Worm (Caenorhabditis elegans) whole organism, mixed stage, embryonic: Measurements from ENCODE around the gene rbg-1.

Source experiments
- elt-1 ChIP-seq: sonication (generic microtip); optimal IDR thresholded peaks from 2 replicates; lab custom pipeline; 2017; ENCODE audit warnings: missing genetic modification characterization, mild to moderate bottlenecking, missing compliant biosample characterization, antibody characterized with exemption, moderate library complexity, borderline replicate concordance; ENCODE audit not compliant: insufficient read depth
- flh-1 ChIP-seq: fragments of 200-800 bp; sonication (Bioruptor generic); optimal IDR thresholded peaks from 2 replicates; lab custom pipeline; 2018; ENCODE audit warnings: mild to moderate bottlenecking, missing genetic modification characterization, moderate library complexity, missing compliant biosample characterization
- lin-13 ChIP-seq: fragments of 150-350 bp; optimal IDR thresholded peaks from 2 replicates; lab custom pipeline; 2014; ENCODE audit warnings: missing biosample characterization, missing genetic modification characterization
- nhr-237 ChIP-seq: fragments of 150-350 bp; optimal IDR thresholded peaks from 2 replicates; lab custom pipeline; 2014; ENCODE audit warnings: missing biosample characterization, missing genetic modification characterization

ce11 chrX:15006847-15007358, 23.6 kb downstream of the rbg-1 start, which contains the start of gene ergi-2:
- TF ChIP-seq lin-13 (tag; lab: Kevin White, UChicago) = no peak
- TF ChIP-seq elt-1 = no peak
- no peak for TF ChIP-seq nhr-237 (tag; lab: Kevin White, UChicago)
- no peak for TF ChIP-seq flh-1
